Worm (Caenorhabditis elegans) whole organism, late embryonic: ENCODE results near the gene H41C03.1.

Experiments used
- C08G9.2 ChIP-seq: sonication (generic microtip); optimal IDR thresholded peaks from 2 replicates; lab custom pipeline; 2016; ENCODE audit warnings: mild to moderate bottlenecking, missing genetic modification characterization, moderate library complexity, missing compliant biosample characterization
- F13H6.1 ChIP-seq: sonication (generic microtip); optimal IDR thresholded peaks from 2 replicates; lab custom pipeline; 2016; ENCODE audit warnings: missing genetic modification characterization, missing compliant biosample characterization
- ama-1 ChIP-seq: fragments of 150-350 bp; optimal IDR thresholded peaks from 2 replicates; lab custom pipeline; 2014
- ceh-19 ChIP-seq: fragments of 200-800 bp; sonication (Bioruptor generic); optimal IDR thresholded peaks from 2 replicates; lab custom pipeline; 2018; ENCODE audit warnings: mild to moderate bottlenecking, missing genetic modification characterization, missing compliant biosample characterization
- ceh-22 ChIP-seq: sonication (generic microtip); optimal IDR thresholded peaks from 2 replicates; lab custom pipeline; 2017; ENCODE audit warnings: missing biosample characterization, missing genetic modification characterization
- ceh-30 ChIP-seq: fragments of 150-350 bp; optimal IDR thresholded peaks from 2 replicates; lab custom pipeline; 2014; ENCODE audit warnings: missing biosample characterization, missing genetic modification characterization
- ceh-34 ChIP-seq: sonication (generic microtip); optimal IDR thresholded peaks from 2 replicates; lab custom pipeline; 2016; ENCODE audit warnings: mild to moderate bottlenecking, missing genetic modification characterization, missing compliant biosample characterization
- ceh-45 ChIP-seq: fragments of 200-800 bp; sonication (Bioruptor generic); IDR thresholded peaks from 2 replicates; pipeline ENCODE4 v1.3.6; 2022; ENCODE audit warnings: missing genetic modification reagents, missing genetic modification characterization, missing compliant biosample characterization
- ceh-9 ChIP-seq: sonication (generic microtip); optimal IDR thresholded peaks from 2 replicates; lab custom pipeline; 2016; ENCODE audit warnings: mild to moderate bottlenecking, missing genetic modification characterization, inconsistent platforms, missing compliant biosample characterization
- che-1 ChIP-seq: sonication (generic microtip); optimal IDR thresholded peaks from 2 replicates; lab custom pipeline; 2016; ENCODE audit warnings: mild to moderate bottlenecking, missing genetic modification characterization, missing compliant biosample characterization
- dmd-4 ChIP-seq: sonication (generic microtip); optimal IDR thresholded peaks from 2 replicates; lab custom pipeline; 2016; ENCODE audit warnings: borderline replicate concordance, missing genetic modification characterization, missing compliant biosample characterization
- dve-1 ChIP-seq: sonication (generic microtip); optimal IDR thresholded peaks from 2 replicates; lab custom pipeline; 2017; ENCODE audit warnings: antibody characterized with exemption, mild to moderate bottlenecking, missing genetic modification characterization, missing compliant biosample characterization
- elt-2 ChIP-seq: sonication (generic microtip); optimal IDR thresholded peaks from 2 replicates; lab custom pipeline; 2016; ENCODE audit warnings: missing genetic modification reagents, missing genetic modification characterization, missing compliant biosample characterization
- elt-4 ChIP-seq: sonication (generic microtip); optimal IDR thresholded peaks from 2 replicates; lab custom pipeline; 2016; ENCODE audit warnings: missing genetic modification characterization, missing compliant biosample characterization
- eyg-1 ChIP-seq: sonication (generic microtip); optimal IDR thresholded peaks from 2 replicates; lab custom pipeline; 2016; ENCODE audit warnings: missing genotype, missing genetic modification characterization, missing compliant biosample characterization
- fax-1 ChIP-seq: sonication (generic microtip); optimal IDR thresholded peaks from 2 replicates; lab custom pipeline; 2016; ENCODE audit warnings: missing genotype, missing genetic modification characterization, missing compliant biosample characterization
- fkh-10 ChIP-seq: fragments of 150-350 bp; optimal IDR thresholded peaks from 2 replicates; lab custom pipeline; 2014; ENCODE audit warnings: missing biosample characterization, missing genetic modification reagents, missing genetic modification characterization
- hlh-15 ChIP-seq: sonication (generic microtip); optimal IDR thresholded peaks from 2 replicates; lab custom pipeline; 2016; ENCODE audit warnings: missing genetic modification characterization, missing compliant biosample characterization
- hlh-30 ChIP-seq: sonication (generic microtip); optimal IDR thresholded peaks from 2 replicates; lab custom pipeline; 2017; ENCODE audit warnings: antibody characterized with exemption, missing genetic modification characterization, missing compliant biosample characterization; ENCODE audit not compliant: insufficient read depth
- hlh-6 ChIP-seq: sonication (generic microtip); optimal IDR thresholded peaks from 2 replicates; lab custom pipeline; 2016; ENCODE audit warnings: missing genotype, missing genetic modification characterization, missing compliant biosample characterization
- lim-6 ChIP-seq: sonication (generic microtip); optimal IDR thresholded peaks from 2 replicates; lab custom pipeline; 2016; ENCODE audit warnings: missing genetic modification characterization, missing compliant biosample characterization
- madf-2 ChIP-seq: sonication (generic microtip); optimal IDR thresholded peaks from 2 replicates; lab custom pipeline; 2017; ENCODE audit warnings: missing genetic modification characterization, missing compliant biosample characterization
- mec-3 ChIP-seq: sonication (generic microtip); optimal IDR thresholded peaks from 2 replicates; lab custom pipeline; 2016; ENCODE audit warnings: borderline replicate concordance, missing genetic modification characterization, missing compliant biosample characterization
- nfya-1 ChIP-seq: sonication (generic microtip); optimal IDR thresholded peaks from 2 replicates; lab custom pipeline; 2017; ENCODE audit warnings: missing genetic modification characterization, mild to moderate bottlenecking, missing compliant biosample characterization, antibody characterized with exemption, moderate library complexity
- nhr-11 ChIP-seq: fragments of 150-350 bp; optimal IDR thresholded peaks from 2 replicates; lab custom pipeline; 2014; ENCODE audit warnings: missing biosample characterization, missing genetic modification characterization
- npax-4 ChIP-seq: sonication (generic microtip); optimal IDR thresholded peaks from 2 replicates; lab custom pipeline; 2016; ENCODE audit warnings: missing genetic modification characterization, missing compliant biosample characterization
- pag-3 ChIP-seq: sonication (generic microtip); optimal IDR thresholded peaks from 2 replicates; lab custom pipeline; 2016; ENCODE audit warnings: missing compliant biosample characterization, missing genetic modification characterization, borderline replicate concordance
- pat-9 ChIP-seq: fragments of 200-800 bp; sonication (Bioruptor generic); optimal IDR thresholded peaks from 2 replicates; lab custom pipeline; 2018; ENCODE audit warnings: mild to moderate bottlenecking, missing genetic modification characterization, moderate library complexity, missing compliant biosample characterization
- pax-1 ChIP-seq: fragments of 150-350 bp; optimal IDR thresholded peaks from 2 replicates; lab custom pipeline; 2014; ENCODE audit warnings: missing biosample characterization, missing genetic modification characterization
- pha-2 ChIP-seq: sonication (generic microtip); optimal IDR thresholded peaks from 2 replicates; lab custom pipeline; 2017; ENCODE audit warnings: mild to moderate bottlenecking, missing genetic modification characterization, missing compliant biosample characterization
- pqm-1 ChIP-seq: sonication (generic microtip); optimal IDR thresholded peaks from 2 replicates; lab custom pipeline; 2016; ENCODE audit warnings: missing genetic modification characterization, missing compliant biosample characterization
- pros-1 ChIP-seq: fragments of 150-350 bp; optimal IDR thresholded peaks from 2 replicates; lab custom pipeline; 2014; ENCODE audit warnings: missing biosample characterization, missing genetic modification reagents, missing genetic modification characterization
- ref-2 ChIP-seq: sonication (generic microtip); optimal IDR thresholded peaks from 2 replicates; lab custom pipeline; 2016; ENCODE audit warnings: missing genetic modification characterization, missing compliant biosample characterization
- rnt-1 ChIP-seq: sonication (generic microtip); optimal IDR thresholded peaks from 2 replicates; lab custom pipeline; 2016; ENCODE audit warnings: missing genetic modification characterization, missing compliant biosample characterization
- sdc-2 ChIP-seq: sonication (generic microtip); optimal IDR thresholded peaks from 2 replicates; lab custom pipeline; 2016; ENCODE audit warnings: missing genotype, missing genetic modification characterization, missing compliant biosample characterization
- sox-4 ChIP-seq: sonication (generic microtip); optimal IDR thresholded peaks from 2 replicates; lab custom pipeline; 2017; ENCODE audit warnings: mild to moderate bottlenecking, missing genetic modification characterization, inconsistent platforms, missing compliant biosample characterization
- syd-9 ChIP-seq: sonication (generic microtip); optimal IDR thresholded peaks from 2 replicates; lab custom pipeline; 2016; ENCODE audit warnings: mild to moderate bottlenecking, missing genetic modification characterization, moderate library complexity, missing compliant biosample characterization
- tbx-7 ChIP-seq: sonication (generic microtip); optimal IDR thresholded peaks from 2 replicates; lab custom pipeline; 2016; ENCODE audit warnings: missing genotype, missing genetic modification characterization, missing compliant biosample characterization
- ttx-3 ChIP-seq: sonication (generic microtip); optimal IDR thresholded peaks from 2 replicates; lab custom pipeline; 2016; ENCODE audit warnings: missing genetic modification reagents, missing genetic modification characterization, missing compliant biosample characterization
- unc-42 ChIP-seq: sonication (generic microtip); optimal IDR thresholded peaks from 2 replicates; lab custom pipeline; 2016; ENCODE audit warnings: missing genotype, missing genetic modification characterization, missing compliant biosample characterization
- unc-86 ChIP-seq: sonication (generic microtip); optimal IDR thresholded peaks from 2 replicates; lab custom pipeline; 2016; ENCODE audit warnings: missing genetic modification characterization, missing compliant biosample characterization
- zip-5 ChIP-seq: sonication (generic microtip); optimal IDR thresholded peaks from 2 replicates; lab custom pipeline; 2016; ENCODE audit warnings: missing genetic modification characterization, missing compliant biosample characterization

Gene H41C03.1

DNA sequence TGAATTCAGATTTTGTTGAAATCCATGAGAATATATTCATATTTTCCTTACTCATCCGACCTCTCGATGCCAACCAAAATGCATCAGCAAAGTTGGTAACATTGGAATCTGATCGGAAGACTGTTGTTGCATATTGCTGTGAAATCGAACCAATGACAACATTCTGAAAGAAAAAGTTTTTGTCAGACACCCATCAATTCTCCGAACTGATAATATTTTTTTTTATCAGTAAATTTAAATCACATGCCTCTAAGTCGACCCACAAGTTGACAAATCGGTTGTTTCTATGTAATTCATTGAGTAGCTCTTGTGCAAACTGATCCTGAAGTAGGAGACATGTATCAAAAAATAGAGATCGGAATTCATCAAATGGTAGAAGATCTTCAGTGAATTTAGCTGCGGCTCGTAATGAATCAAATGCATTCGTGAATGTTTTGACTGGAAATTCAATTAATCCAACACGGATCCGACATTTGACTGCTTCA, 24.2 kb upstream of the H41C03.1 start, which contains the start of gene col-74:
Gene col-74 (plus strand): TSS at position 435 of the 485 bp plus-strand sequence.
- TF ChIP-seq ceh-22 (tag; lab: Kevin White, UChicago) (no peak), fax-1 (no peak), tbx-7 (no peak), sox-4 (tag; lab: Kevin White, UChicago) (no peak), dmd-4 (no peak)

DNA sequence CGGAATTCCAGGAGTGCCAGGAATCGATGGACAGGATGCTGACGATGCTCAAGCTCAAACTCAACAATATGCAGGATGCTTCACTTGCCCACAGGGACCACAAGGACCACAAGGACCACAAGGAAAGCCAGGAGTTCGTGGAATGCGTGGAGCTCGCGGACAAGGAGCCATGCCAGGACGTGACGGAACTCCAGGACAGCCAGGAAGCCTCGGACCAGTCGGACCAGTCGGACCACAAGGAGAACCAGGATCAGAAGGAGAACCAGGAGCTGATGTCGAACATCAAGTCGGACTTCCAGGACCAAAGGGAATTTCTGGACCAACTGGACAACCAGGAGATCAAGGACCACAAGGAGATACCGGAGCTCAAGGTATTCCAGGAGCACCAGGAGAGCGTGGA, 22.8 kb upstream of the H41C03.1 start:
- TF ChIP-seq ceh-45 (GFP tag; lab: Robert Waterston, UW) (no peak), pag-3 (tag; lab: Kevin White, UChicago) (no peak), nfya-1 (no peak), fax-1 (no peak), madf-2 (tag; lab: Kevin White, UChicago) (no peak), lim-6 (tag; lab: Kevin White, UChicago) (no peak), ttx-3 (tag; lab: Kevin White, UChicago) (no peak), C08G9.2 (no peak), mec-3 (tag; lab: Kevin White, UChicago) (no peak), npax-4 (no peak), ref-2 (tag; lab: Kevin White, UChicago) (no peak), ceh-30 (tag; lab: Kevin White, UChicago) (no peak), ceh-9 (tag; lab: Kevin White, UChicago) (no peak), rnt-1 (tag; lab: Kevin White, UChicago) (no peak), ceh-19 (GFP tag; lab: Kevin White, UChicago) (no peak), pat-9 (tag; lab: Kevin White, UChicago) (no peak)

DNA sequence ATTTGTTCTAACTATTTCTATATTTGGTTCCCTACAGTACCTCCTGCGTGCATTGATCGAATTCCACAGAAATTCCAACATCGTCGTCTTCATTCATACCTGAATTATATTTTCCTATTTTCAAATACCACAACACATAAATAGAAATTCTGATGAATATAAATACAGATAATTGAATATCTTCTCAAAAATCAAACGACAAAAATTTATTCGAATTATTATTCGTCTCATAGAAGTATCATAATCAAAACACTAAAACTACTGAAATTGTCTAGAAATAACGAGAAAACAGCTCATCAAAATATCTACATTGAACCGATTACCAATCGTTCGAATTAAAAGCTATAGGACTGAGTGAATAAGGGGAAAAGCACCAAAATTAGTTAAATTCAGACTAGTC, 21.1 kb upstream of the H41C03.1 start, which contains the start of gene gtap-1:
Gene gtap-1 (minus strand): TSS at position 101 of the 400 bp plus-strand sequence.
- TF ChIP-seq zip-5, result no peak
- TF ChIP-seq dve-1 (tag; lab: Kevin White, UChicago), result no peak

DNA sequence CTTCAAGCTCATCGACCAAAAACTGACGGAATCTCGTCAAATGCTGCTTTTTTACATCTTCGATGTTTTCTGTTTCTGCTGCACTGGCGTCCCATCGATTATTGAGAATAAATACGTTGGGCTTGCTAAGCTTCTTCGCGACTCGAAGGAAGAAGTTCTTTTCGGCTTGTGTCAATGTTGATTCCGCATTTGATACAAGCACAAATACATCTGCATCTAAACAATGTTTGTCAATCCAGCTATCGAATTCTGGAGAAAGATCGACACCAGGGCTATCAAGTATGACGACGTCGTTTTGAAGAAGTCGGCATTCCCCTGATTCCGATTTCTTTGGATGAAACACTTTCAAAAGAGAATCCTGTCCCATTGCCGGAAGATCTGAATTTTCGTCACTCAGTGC, 19.1 kb upstream of the H41C03.1 start:
- TF ChIP-seq fkh-10 (GFP tag; lab: Kevin White, UChicago) (no peak), ceh-34 (tag; lab: Kevin White, UChicago) (no peak), nfya-1 (no peak), hlh-6 (no peak), dve-1 (tag; lab: Kevin White, UChicago) (no peak), ceh-30 (tag; lab: Kevin White, UChicago) (no peak), ama-1 (lab: Kevin White, UChicago) (no peak), che-1 (tag; lab: Kevin White, UChicago) (no peak), eyg-1 (no peak), pax-1 (tag; lab: Kevin White, UChicago) (no peak), pqm-1 (tag; lab: Kevin White, UChicago) (no peak), F13H6.1 (tag; lab: Kevin White, UChicago) (no peak), ceh-19 (GFP tag; lab: Kevin White, UChicago) (no peak), pag-3 (tag; lab: Kevin White, UChicago) (no peak)

DNA sequence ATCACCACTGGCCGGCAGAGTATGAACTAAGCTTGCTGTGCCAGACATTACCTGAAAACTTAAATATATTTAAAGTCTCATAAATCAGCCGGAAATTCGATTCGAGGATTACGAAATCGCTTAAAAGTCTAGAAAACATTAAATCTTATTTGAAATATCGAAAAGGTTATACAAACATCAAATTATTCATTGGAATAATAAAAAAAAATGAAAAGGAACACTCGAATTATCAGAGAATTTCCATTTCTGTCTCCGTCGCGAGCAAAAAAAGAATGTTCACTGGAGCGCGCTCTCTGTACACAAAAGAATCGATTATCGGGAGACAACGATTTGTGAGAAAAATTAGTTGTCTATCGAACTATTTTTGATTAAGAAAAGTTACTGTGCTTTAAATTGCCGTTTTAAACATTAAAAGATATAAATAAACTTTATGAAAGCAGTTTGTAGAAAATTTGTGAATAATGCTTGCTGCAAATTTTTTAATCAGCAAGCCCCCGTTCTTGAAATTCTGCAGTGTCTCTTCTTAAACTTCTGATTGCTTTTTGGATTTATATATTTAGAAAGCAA, 18.0 kb upstream of the H41C03.1 start, which contains the start of gene fzo-1:
Gene fzo-1 (minus strand): TSS at position 51 of the 567 bp plus-strand sequence.
- TF ChIP-seq elt-2 (tag; lab: Kevin White, UChicago), result peak; percentile 97
- TF ChIP-seq ceh-9 (tag; lab: Kevin White, UChicago), result no peak
- TF ChIP-seq syd-9 (tag; lab: Kevin White, UChicago), result peak; percentile 16
- TF ChIP-seq elt-4 (tag; lab: Kevin White, UChicago), result no peak
- no peak for TF ChIP-seq hlh-30 (tag; lab: Kevin White, UChicago)
- peak; percentile 59 for TF ChIP-seq rnt-1 (tag; lab: Kevin White, UChicago)
- peak; percentile 40 for TF ChIP-seq mec-3 (tag; lab: Kevin White, UChicago)
- TF ChIP-seq unc-42 (tag; lab: Kevin White, UChicago), result peak; percentile 71
- TF ChIP-seq sox-4 (tag; lab: Kevin White, UChicago), result no peak
- no peak for TF ChIP-seq nfya-1
- TF ChIP-seq nhr-11 (tag; lab: Kevin White, UChicago), result no peak
- peak; percentile 49 for TF ChIP-seq pax-1 (tag; lab: Kevin White, UChicago)
- TF ChIP-seq unc-86 (tag; lab: Kevin White, UChicago), result peak; percentile 15
- TF ChIP-seq pros-1 (tag; lab: Kevin White, UChicago), result no peak
- peak; percentile 96 for TF ChIP-seq zip-5
- TF ChIP-seq hlh-15, result peak; percentile 60
- TF ChIP-seq dmd-4, result peak; percentile 36
- TF ChIP-seq C08G9.2, result peak; percentile 90
- no peak for TF ChIP-seq pat-9 (tag; lab: Kevin White, UChicago)
- peak; percentile 91 for TF ChIP-seq ref-2 (tag; lab: Kevin White, UChicago)
- no peak for TF ChIP-seq hlh-6
- TF ChIP-seq eyg-1, result peak; percentile 67
- TF ChIP-seq sdc-2 (tag; lab: Kevin White, UChicago), result peak; percentile 68
- TF ChIP-seq pha-2 (tag; lab: Kevin White, UChicago), result peak; percentile 54
- TF ChIP-seq ceh-34 (tag; lab: Kevin White, UChicago), result peak; percentile 75
